Fruit fly (Drosophila melanogaster): ENCODE results near the gene CG13248.

DNA sequence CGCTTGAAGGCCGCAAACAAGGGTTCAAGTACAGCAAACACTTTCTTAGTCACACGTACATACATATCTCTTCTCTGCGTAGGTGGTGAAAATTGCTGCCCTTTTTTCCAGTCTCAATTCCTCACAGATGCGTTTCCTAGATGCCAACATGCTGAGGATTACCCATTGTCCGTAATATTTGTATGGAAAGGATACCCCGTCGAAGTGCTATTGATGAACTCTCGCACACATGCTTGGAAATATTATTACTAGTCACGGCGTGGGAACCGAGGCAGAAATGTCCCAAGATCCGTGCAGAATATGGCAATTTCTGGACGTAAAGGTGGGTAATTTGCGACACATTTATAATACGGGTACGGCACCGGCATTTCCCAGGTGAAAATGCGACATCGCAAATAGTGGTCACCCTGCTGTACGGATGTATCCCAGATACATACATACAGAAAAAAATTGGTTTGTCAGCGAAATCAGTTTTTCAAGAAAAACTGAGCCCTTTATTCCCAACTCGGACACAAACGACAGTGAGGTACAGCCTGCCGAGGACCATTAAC, 5.0 kb downstream of the CG13248 start:
- TF ChIP-seq CG11617 (GFP tag; optimal IDR thresholded peaks at IDR 0.05) (no peak), kay (GFP tag; ENCODE audit: borderline replicate concordance) (no peak), toe (GFP tag; optimal IDR thresholded peaks at IDR 0.05) (no peak), CG33017 (tag; optimal IDR thresholded peaks at IDR 0.05) (no peak), CG1620 (GFP tag; optimal IDR thresholded peaks at IDR 0.05) (no peak), cic (GFP tag; optimal IDR thresholded peaks at IDR 0.05) (no peak)
